Fruit fly (Drosophila melanogaster): ENCODE data around the gene CG4239.

The CG4239 gene

DNA sequence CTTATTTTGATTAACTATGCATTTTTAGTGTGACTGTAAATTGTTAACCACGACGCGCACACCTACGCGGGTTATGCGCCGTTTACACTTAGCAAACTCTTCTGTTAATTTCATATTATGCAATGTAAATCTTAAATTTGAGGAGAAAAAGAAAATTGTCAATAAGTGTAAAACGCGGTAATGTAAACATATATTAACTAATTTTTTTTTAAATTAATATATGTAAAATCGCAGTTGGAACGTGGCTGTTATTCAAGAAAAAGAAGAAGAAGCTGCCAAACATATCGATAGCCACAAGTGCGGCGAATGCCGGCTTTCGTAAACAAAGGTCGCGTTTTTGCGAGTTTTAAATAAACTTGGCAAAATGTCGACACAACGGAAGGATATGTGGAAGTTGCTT is 6.3 kb downstream of the CG4239 start, which contains the start of the genes TH1 and mei-41 (continued):
- TF ChIP-seq p53 (GFP tag; optimal IDR thresholded peaks at IDR 0.05) (no peak), CG7786 (GFP tag; optimal IDR thresholded peaks at IDR 0.05) (peak; percentile 41), zfh1 (GFP tag; IDR thresholded peaks at IDR 0.05) (peak; percentile 96), lmd (GFP tag; IDR thresholded peaks at IDR 0.05) (peak; percentile 96), pho (GFP tag; optimal IDR thresholded peaks at IDR 0.05) (peak; percentile 58), br (optimal IDR thresholded peaks at IDR 0.05) (no peak), sug (tag; optimal IDR thresholded peaks at IDR 0.05) (no peak), disco-r (GFP tag; optimal IDR thresholded peaks at IDR 0.05) (no peak), CG17568 (GFP tag; optimal IDR thresholded peaks at IDR 0.05) (no peak), Atf6 (GFP tag; IDR thresholded peaks at IDR 0.05) (peak; percentile 93), CG2202 (tag; optimal IDR thresholded peaks at IDR 0.05) (peak; percentile 51), Drgx (GFP tag; IDR thresholded peaks at IDR 0.05) (peak; percentile 89), run (tag; optimal IDR thresholded peaks at IDR 0.05) (peak; percentile 50), CG8765 (GFP tag; IDR thresholded peaks at IDR 0.05) (peak; percentile 93), CG4617 (GFP tag; optimal IDR thresholded peaks at IDR 0.05; ENCODE audit: borderline replicate concordance) (peak; percentile 63), NFAT (GFP tag; IDR thresholded peaks at IDR 0.05) (peak; percentile 93), CG12942 (GFP tag; optimal IDR thresholded peaks at IDR 0.05) (peak; percentile 82), ato (GFP tag; IDR thresholded peaks at IDR 0.05; ENCODE audit: partially characterized antibody) (no peak), CG43689 (GFP tag; IDR thresholded peaks at IDR 0.05) (peak; percentile 78), Dad (GFP tag; optimal IDR thresholded peaks at IDR 0.05) (peak; percentile 57), CG4707 (GFP tag; optimal IDR thresholded peaks at IDR 0.05) (peak; percentile 5), sr (GFP tag; IDR thresholded peaks at IDR 0.05) (no peak; the same call in 2 of the 3 replicates), CG3726 (GFP tag; IDR thresholded peaks at IDR 0.05) (peak; percentile 92; the same call in 1 of the 3 replicates), CG17359 (tag; optimal IDR thresholded peaks at IDR 0.05) (peak; percentile 89), CG10654 (GFP tag; optimal IDR thresholded peaks at IDR 0.05) (peak; percentile 85), Dref (GFP tag; IDR thresholded peaks at IDR 0.05) (peak; percentile 70), CG13123 (GFP tag; optimal IDR thresholded peaks at IDR 0.05) (no peak), E2f1 (GFP tag; IDR thresholded peaks at IDR 0.05) (peak; percentile 95), Hsf (GFP tag; optimal IDR thresholded peaks at IDR 0.05) (peak; percentile 58), shn (GFP tag; optimal IDR thresholded peaks at IDR 0.05) (no peak), Hey (tag; optimal IDR thresholded peaks at IDR 0.05) (no peak), Scr (GFP tag; IDR thresholded peaks at IDR 0.05; ENCODE audit: partially characterized antibody) (peak; percentile 58), sc (optimal IDR thresholded peaks at IDR 0.05) (no peak), sc (GFP tag; optimal IDR thresholded peaks at IDR 0.05) (peak; percentile 74), fd102C (GFP tag; optimal IDR thresholded peaks at IDR 0.05) (no peak), CkIIα-i1 (GFP tag; IDR thresholded peaks at IDR 0.05) (peak; percentile 73), unc-4 (GFP tag; IDR thresholded peaks at IDR 0.05; ENCODE audit: partially characterized antibody) (peak; percentile 54; the same call in 1 of the 2 replicates), slou (GFP tag; optimal IDR thresholded peaks at IDR 0.05) (no peak), peb (GFP tag; IDR thresholded peaks at IDR 0.05) (peak; percentile 94), CG14441 (GFP tag; IDR thresholded peaks at IDR 0.05) (peak; percentile 96), ftz-f1 (GFP tag; optimal IDR thresholded peaks at IDR 0.05) (peak; percentile 55), CG31224 (GFP tag; IDR thresholded peaks at IDR 0.05) (peak; percentile 90), scrt (GFP tag; optimal IDR thresholded peaks at IDR 0.05) (no peak), sob (GFP tag; IDR thresholded peaks at IDR 0.05) (peak; percentile 97), btn (GFP tag; optimal IDR thresholded peaks at IDR 0.05) (no peak), Bgb (GFP tag; IDR thresholded peaks at IDR 0.05; ENCODE audit: partially characterized antibody) (peak; percentile 43; the same call in 1 of the 2 replicates), al (GFP tag; IDR thresholded peaks at IDR 0.05) (peak; percentile 95), oc (tag; optimal IDR thresholded peaks at IDR 0.05) (peak; percentile 80), CG32767 (GFP tag; IDR thresholded peaks at IDR 0.05) (peak; percentile 91), CG16863 (GFP tag; optimal IDR thresholded peaks at IDR 0.05) (peak; percentile 40), CG17328 (GFP tag; IDR thresholded peaks at IDR 0.05) (peak; percentile 95), ac (GFP tag; optimal IDR thresholded peaks at IDR 0.05) (peak; percentile 24), CG9817 (tag; optimal IDR thresholded peaks at IDR 0.05) (peak; percentile 93)

Measured in whole organism, embryonic.